Worm (Caenorhabditis elegans): ENCODE results near the gene ifd-1.

ifd-1 gene

ce11 chrX:8846447-8847237 is 22.4 kb upstream of the ifd-1 start, which contains the start of gene C28G1.10:
Gene C28G1.10 (plus strand): TSS chrX:8847122.
- TF ChIP-seq ZK546.5 (tag; optimal IDR thresholded peaks at IDR 0.05) (no peak), hlh-30 (tag; optimal IDR thresholded peaks at IDR 0.05; ENCODE audit: insufficient read depth) (peak; percentile 44), hif-1 (tag; optimal IDR thresholded peaks at IDR 0.05) (no peak), duxl-1 (tag; optimal IDR thresholded peaks at IDR 0.05; ENCODE audit: poor library complexity) (no peak), lin-29 (GFP tag; IDR thresholded peaks at IDR 0.05) (peak; percentile 22; the same call in 1 of the 2 replicates), ceh-44 (GFP tag; IDR thresholded peaks at IDR 0.05) (no peak), lir-3 (tag; optimal IDR thresholded peaks at IDR 0.05) (peak; percentile 8), vab-7 (GFP tag; IDR thresholded peaks at IDR 0.05) (peak; percentile 66), dmd-6 (GFP tag; IDR thresholded peaks at IDR 0.05) (no peak; the same call in 1 of the 2 replicates), arid-1 (GFP tag; conservative IDR thresholded peaks at IDR 0.05) (peak; percentile 72), aly-2 (tag; optimal IDR thresholded peaks at IDR 0.05) (no peak), php-3 (GFP tag; IDR thresholded peaks at IDR 0.05) (peak; percentile 27), nhr-11 (tag; optimal IDR thresholded peaks at IDR 0.05) (no peak), F49E8.2 (tag; optimal IDR thresholded peaks at IDR 0.05; ENCODE audit: borderline replicate concordance) (peak; percentile 11), madf-9 (GFP tag; conservative IDR thresholded peaks at IDR 0.05) (peak; percentile 73; the same call in 1 of the 2 replicates), Y5F2A.4 (GFP tag; optimal IDR thresholded peaks at IDR 0.05) (peak; percentile 31), zfp-2 (tag; optimal IDR thresholded peaks at IDR 0.05) (no peak), daf-19 (GFP tag; conservative IDR thresholded peaks at IDR 0.05) (0 out of 2 replicates have a peak, but pooled peaks have one; percentile 44), nhr-25 (tag; optimal IDR thresholded peaks at IDR 0.05; ENCODE audit: borderline replicate concordance, insufficient read depth) (no peak), nhr-28 (tag; optimal IDR thresholded peaks at IDR 0.05) (peak; percentile 69), Y75B8A.6 (GFP tag; IDR thresholded peaks at IDR 0.05) (peak; percentile 4; the same call in 1 of the 2 replicates), hmg-1.1 (GFP tag; IDR thresholded peaks at IDR 0.05) (peak; percentile 71; the same call in 1 of the 2 replicates), daf-12 (tag; optimal IDR thresholded peaks at IDR 0.05) (no peak), ztf-11 (tag; optimal IDR thresholded peaks at IDR 0.05) (no peak), nhr-41 (GFP tag; IDR thresholded peaks at IDR 0.05) (no peak), mxl-2 (GFP tag; conservative IDR thresholded peaks at IDR 0.05) (peak; percentile 40; the same call in 1 of the 2 replicates), zfp-3 (GFP tag; conservative IDR thresholded peaks at IDR 0.05) (0 out of 2 replicates have a peak, but pooled peaks have one; percentile 12), dpl-1 (GFP tag; optimal IDR thresholded peaks at IDR 0.05) (peak; percentile 3), F44E2.7 (GFP tag; IDR thresholded peaks at IDR 0.05) (peak; percentile 80), gei-8 (GFP tag; optimal IDR thresholded peaks at IDR 0.05) (no peak), egl-43 (GFP tag; IDR thresholded peaks at IDR 0.05) (peak; percentile 87; the same call in 1 of the 2 replicates), jun-1 (tag; optimal IDR thresholded peaks at IDR 0.05) (no peak), lsy-2 (tag; optimal IDR thresholded peaks at IDR 0.05) (no peak), snpc-1.2 (GFP tag; IDR thresholded peaks at IDR 0.05) (no peak; the same call in 1 of the 2 replicates), T20F7.1 (GFP tag; optimal IDR thresholded peaks at IDR 0.05) (no peak), nhr-48 (tag; optimal IDR thresholded peaks at IDR 0.05) (peak; percentile 48), ceh-62 (tag; optimal IDR thresholded peaks at IDR 0.05) (no peak), Y105C5A.15 (GFP tag; IDR thresholded peaks at IDR 0.05) (peak; percentile 73), F26F4.8 (GFP tag; conservative IDR thresholded peaks at IDR 0.05) (peak; percentile 67; the same call in 1 of the 2 replicates), dve-1 (tag; optimal IDR thresholded peaks at IDR 0.05; ENCODE audit: insufficient read depth) (peak; percentile 62), hlh-11 (tag; optimal IDR thresholded peaks at IDR 0.05) (no peak), ZK337.2 (GFP tag; IDR thresholded peaks at IDR 0.05) (peak; percentile 61), lin-1 (GFP tag; IDR thresholded peaks at IDR 0.05) (peak; percentile 50), mes-2 (tag; optimal IDR thresholded peaks at IDR 0.05; ENCODE audit: poor library complexity, severe bottlenecking) (peak; percentile 18), rbr-2 (tag; optimal IDR thresholded peaks at IDR 0.05) (no peak), nhr-77 (tag; optimal IDR thresholded peaks at IDR 0.05) (peak; percentile 44), mdt-29 (GFP tag; IDR thresholded peaks at IDR 0.05) (peak; percentile 54; the same call in 1 of the 2 replicates)

Data from whole organism, L4 larva.